Worm (Caenorhabditis elegans) whole organism, mixed stage, embryonic: Measurements from ENCODE around the gene F28A12.3.

Experiments
- cnd-1 ChIP-seq: fragments of 200-800 bp; sonication (Bioruptor generic); optimal IDR thresholded peaks from 2 replicates; lab custom pipeline; 2018; ENCODE audit warnings: mild to moderate bottlenecking, missing genetic modification characterization, missing compliant biosample characterization
- flh-1 ChIP-seq: fragments of 200-800 bp; sonication (Bioruptor generic); optimal IDR thresholded peaks from 2 replicates; lab custom pipeline; 2018; ENCODE audit warnings: mild to moderate bottlenecking, missing genetic modification characterization, moderate library complexity, missing compliant biosample characterization
- nhr-237 ChIP-seq: fragments of 150-350 bp; optimal IDR thresholded peaks from 2 replicates; lab custom pipeline; 2014; ENCODE audit warnings: missing biosample characterization, missing genetic modification characterization
- ztf-11 ChIP-seq: fragments of 150-350 bp; optimal IDR thresholded peaks from 2 replicates; lab custom pipeline; 2014; ENCODE audit warnings: missing biosample characterization, missing genetic modification characterization

DNA sequence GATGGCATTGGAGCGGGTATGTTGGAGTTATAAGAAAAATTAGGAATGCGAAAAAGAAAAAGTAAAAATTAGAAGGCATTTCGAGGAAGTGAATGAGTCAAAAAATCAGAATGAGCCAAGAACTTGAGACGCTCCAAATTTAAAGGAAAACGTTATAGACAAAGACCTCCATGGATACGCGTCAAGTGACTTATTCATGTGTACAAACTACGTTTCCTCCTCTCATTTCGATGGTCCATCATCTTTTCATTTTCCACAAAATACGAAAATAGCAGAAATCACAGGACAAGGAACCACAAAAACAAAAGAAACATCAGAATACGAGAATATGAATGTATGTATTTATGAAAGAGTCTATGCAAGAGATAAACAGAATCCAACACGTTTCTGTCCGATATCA is at the start of gene F28A12.3:
- TF ChIP-seq cnd-1 = no peak
- TF ChIP-seq ztf-11 (tag; lab: Kevin White, UChicago) = no peak
- TF ChIP-seq flh-1 (GFP tag; lab: Kevin White, UChicago) = no peak
- no peak for TF ChIP-seq nhr-237 (tag; lab: Kevin White, UChicago)
